Fruit fly (Drosophila melanogaster): Measurements from ENCODE around the gene eya.

The eya gene

dm6 chr2L:6550809-6551208, 4.0 kb upstream of the eya start:
- no peak for TF ChIP-seq salr (GFP tag; optimal IDR thresholded peaks at IDR 0.05)
- no peak for TF ChIP-seq Lpt (GFP tag; optimal IDR thresholded peaks at IDR 0.05)

- TF ChIP-seq Eip93F (GFP tag; optimal IDR thresholded peaks at IDR 0.05) (no peak), Met (GFP tag; optimal IDR thresholded peaks at IDR 0.05) (no peak), CG8632 (GFP tag; optimal IDR thresholded peaks at IDR 0.05) (no peak), esn (GFP tag; optimal IDR thresholded peaks at IDR 0.05) (no peak), fkh (GFP tag; optimal IDR thresholded peaks at IDR 0.05) (peak; percentile 16), spab (GFP tag; optimal IDR thresholded peaks at IDR 0.05) (no peak)
These were observed 1.2 kb upstream of the eya start for dm6 chr2L:6547978-6548377.

- peak; percentile 9 for TF ChIP-seq Eip78C (GFP tag)
- no peak for TF ChIP-seq lz (GFP tag; optimal IDR thresholded peaks at IDR 0.05)
- peak; percentile 33 for TF ChIP-seq svp (GFP tag)
These were observed 7.0 kb downstream of the eya start for dm6 chr2L:6539623-6540381.

dm6 chr2L:6536044-6536581, 10.7 kb downstream of the eya start:
- TF ChIP-seq CG3919 (GFP tag; optimal IDR thresholded peaks at IDR 0.05), result no peak
- TF ChIP-seq achi (GFP tag; optimal IDR thresholded peaks at IDR 0.05), result no peak
- TF ChIP-seq dsx (GFP tag; optimal IDR thresholded peaks at IDR 0.05; ENCODE audit: poor library complexity, severe bottlenecking), result no peak
- TF ChIP-seq Hr4 (GFP tag; optimal IDR thresholded peaks at IDR 0.05), result no peak
- TF ChIP-seq CG31627 (GFP tag; optimal IDR thresholded peaks at IDR 0.05), result no peak
- TF ChIP-seq CG34406 (GFP tag; optimal IDR thresholded peaks at IDR 0.05), result no peak
- TF ChIP-seq CG8319 (GFP tag; optimal IDR thresholded peaks at IDR 0.05), result no peak
- TF ChIP-seq CG8119 (GFP tag; IDR thresholded peaks at IDR 0.05), result no peak
- no peak for TF ChIP-seq esn (GFP tag; optimal IDR thresholded peaks at IDR 0.05)
- TF ChIP-seq Lpt (GFP tag; optimal IDR thresholded peaks at IDR 0.05), result no peak
- TF ChIP-seq Hr39 (GFP tag; optimal IDR thresholded peaks at IDR 0.05), result no peak
- peak; percentile 27; the same call in 1 of the 3 replicates for TF ChIP-seq eg (GFP tag; IDR thresholded peaks at IDR 0.05)
- TF ChIP-seq ss (GFP tag; optimal IDR thresholded peaks at IDR 0.05), result peak in 1 of 2 experiments; percentile 32
- no peak for TF ChIP-seq Sox14 (GFP tag; optimal IDR thresholded peaks at IDR 0.05)
- no peak for TF ChIP-seq CG16779 (tag; optimal IDR thresholded peaks at IDR 0.05)
- no peak for TF ChIP-seq CG10669 (GFP tag; optimal IDR thresholded peaks at IDR 0.05)
- no peak for TF ChIP-seq CG11902 (GFP tag; optimal IDR thresholded peaks at IDR 0.05)
- TF ChIP-seq dac (GFP tag; optimal IDR thresholded peaks at IDR 0.05), result no peak
- TF ChIP-seq vri (GFP tag; optimal IDR thresholded peaks at IDR 0.05), result no peak
- no peak for TF ChIP-seq CG11762 (GFP tag; optimal IDR thresholded peaks at IDR 0.05; ENCODE audit: insufficient read depth)
- TF ChIP-seq topi (GFP tag; optimal IDR thresholded peaks at IDR 0.05), result no peak
- TF ChIP-seq spab (GFP tag; optimal IDR thresholded peaks at IDR 0.05), result no peak
- no peak for TF ChIP-seq Met (GFP tag; optimal IDR thresholded peaks at IDR 0.05)
- peak; percentile 63 for TF ChIP-seq svp (GFP tag)

dm6 chr2L:6534125-6534815, 12.5 kb downstream of the eya start:
- TF ChIP-seq esn (GFP tag; optimal IDR thresholded peaks at IDR 0.05) (no peak), fkh (GFP tag; optimal IDR thresholded peaks at IDR 0.05) (peak; percentile 55), CG16779 (tag; optimal IDR thresholded peaks at IDR 0.05) (no peak), CG10631 (GFP tag; optimal IDR thresholded peaks at IDR 0.05) (no peak), dsx (GFP tag; optimal IDR thresholded peaks at IDR 0.05; ENCODE audit: poor library complexity, severe bottlenecking) (no peak), acj6 (GFP tag; optimal IDR thresholded peaks at IDR 0.05) (no peak), vri (GFP tag; optimal IDR thresholded peaks at IDR 0.05) (no peak), ss (GFP tag; optimal IDR thresholded peaks at IDR 0.05) (peak in 1 of 2 experiments; percentile 52), Eip78C (GFP tag) (no peak), svp (GFP tag) (no peak)

Measured in whole organism, prepupa.